Worm (Caenorhabditis elegans): Measurements from ENCODE around the gene bath-24.
"Not testable (repeated sequence)": the region's sequence is repeated elsewhere in the genome, so short reads cannot be mapped to it uniquely, and the experiment has no call there.

bath-24 gene

DNA sequence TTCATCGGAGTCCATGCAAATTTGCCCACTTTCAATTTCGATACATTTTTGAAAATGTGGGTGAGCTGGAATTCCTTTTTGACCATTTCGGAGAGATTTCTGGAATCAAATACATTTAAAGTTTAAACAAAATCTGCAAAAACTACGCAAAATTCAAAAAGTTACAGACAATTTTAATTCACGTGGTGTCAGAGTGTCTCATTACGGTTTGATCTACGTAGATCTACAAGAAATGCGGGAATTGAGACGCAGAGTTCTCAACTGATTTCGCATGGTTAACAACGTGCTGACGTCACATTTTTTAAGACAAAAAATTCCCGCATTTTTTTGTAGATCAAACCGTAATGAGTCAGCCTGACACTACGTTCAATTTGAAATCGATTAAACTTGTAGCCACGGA lies 18.9 kb downstream of the bath-24 start, which contains the start of gene bath-21:
bath-21 (minus strand) TSS at position 101 of the 400 bp plus-strand sequence.
- TF ChIP-seq drap-1 (GFP tag; optimal IDR thresholded peaks at IDR 0.05) (no peak), nhr-2 (tag; optimal IDR thresholded peaks at IDR 0.05) (no peak), lin-32 (GFP tag; optimal IDR thresholded peaks at IDR 0.05) (no peak), sem-2 (GFP tag; optimal IDR thresholded peaks at IDR 0.05) (no peak), tbx-8 (GFP tag; optimal IDR thresholded peaks at IDR 0.05) (no peak)

DNA sequence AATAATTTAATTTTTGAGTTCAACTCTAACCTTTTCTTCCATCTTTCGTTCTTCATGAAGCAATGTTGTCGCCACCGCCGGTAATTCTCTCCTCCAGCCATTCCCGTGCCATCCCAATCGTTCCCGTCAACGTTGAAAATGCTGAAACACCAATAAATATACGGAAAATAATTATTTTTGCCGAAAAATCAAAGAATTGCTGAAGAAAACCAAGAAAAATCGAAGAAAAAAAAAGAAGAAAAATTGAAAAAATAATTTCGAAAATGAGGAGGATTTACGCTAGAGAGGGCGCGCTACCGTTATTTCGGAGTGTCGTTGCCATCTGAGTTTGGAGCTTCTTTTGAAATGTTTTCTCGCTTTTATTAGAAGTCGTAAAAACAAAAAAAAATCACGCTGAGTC lies 21.9 kb downstream of the bath-24 start, which contains the start of gene cya-2:
cya-2 (minus strand) TSS at position 101 of the 400 bp plus-strand sequence.
- TF ChIP-seq M03D4.4 (tag; optimal IDR thresholded peaks at IDR 0.05); elt-1 (tag; optimal IDR thresholded peaks at IDR 0.05; ENCODE audit: borderline replicate concordance, insufficient read depth); mep-1 (tag; optimal IDR thresholded peaks at IDR 0.05): not testable (repeated sequence)

DNA sequence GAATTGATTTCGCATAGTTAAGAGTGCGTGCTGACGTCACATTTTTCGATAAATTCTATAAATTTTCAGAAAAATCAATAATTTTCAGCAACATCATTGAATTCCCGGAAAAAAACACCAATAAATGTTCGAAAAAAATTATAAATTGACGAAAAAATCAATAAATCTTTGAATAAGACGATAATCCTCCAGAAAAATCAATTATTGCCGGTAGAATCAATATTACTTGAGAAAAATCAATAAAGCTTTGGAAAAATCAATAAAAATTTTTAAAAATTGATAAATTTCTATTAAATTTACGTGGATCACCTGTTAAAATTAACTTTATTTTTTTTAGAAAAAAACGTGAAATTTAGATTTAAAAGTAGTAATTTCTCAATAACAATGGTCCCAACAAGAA lies 31.5 kb downstream of the bath-24 start:
- TF ChIP-seq elt-1 (tag; optimal IDR thresholded peaks at IDR 0.05; ENCODE audit: borderline replicate concordance, insufficient read depth) (no peak), lin-32 (GFP tag; optimal IDR thresholded peaks at IDR 0.05) (no peak), nhr-28 (tag; optimal IDR thresholded peaks at IDR 0.05) (no peak)

DNA sequence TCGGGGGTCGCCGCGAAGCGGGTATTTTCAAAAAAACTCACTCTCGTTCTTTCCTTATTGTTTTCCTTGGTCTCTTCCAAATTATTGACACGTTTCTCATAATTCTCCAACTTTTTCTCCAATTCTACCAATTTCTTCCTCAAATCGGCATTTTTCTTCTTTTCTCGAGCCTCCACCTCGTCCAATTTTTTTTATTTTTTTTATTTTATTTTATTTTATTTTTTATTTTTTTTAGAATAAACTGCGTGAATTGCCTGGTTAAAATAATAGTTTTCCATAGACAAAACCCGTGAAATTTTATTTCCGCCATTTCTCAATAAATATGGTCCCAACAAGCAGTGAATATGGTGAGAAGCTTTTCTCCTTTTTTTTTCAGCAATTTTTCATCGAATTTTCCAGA lies 32.7 kb downstream of the bath-24 start, which contains the start of gene F59H6.15:
F59H6.15 (plus strand) TSS at position 301 of the 400 bp plus-strand sequence.
- TF ChIP-seq nhr-28 (tag; optimal IDR thresholded peaks at IDR 0.05) (no peak), nhr-237 (tag; optimal IDR thresholded peaks at IDR 0.05) (no peak), lsy-2 (tag; optimal IDR thresholded peaks at IDR 0.05) (no peak), ces-1 (GFP tag; optimal IDR thresholded peaks at IDR 0.05) (no peak), nhr-2 (tag; optimal IDR thresholded peaks at IDR 0.05) (no peak), ceh-43 (GFP tag; optimal IDR thresholded peaks at IDR 0.05) (no peak), bed-3 (GFP tag; optimal IDR thresholded peaks at IDR 0.05) (no peak)

DNA sequence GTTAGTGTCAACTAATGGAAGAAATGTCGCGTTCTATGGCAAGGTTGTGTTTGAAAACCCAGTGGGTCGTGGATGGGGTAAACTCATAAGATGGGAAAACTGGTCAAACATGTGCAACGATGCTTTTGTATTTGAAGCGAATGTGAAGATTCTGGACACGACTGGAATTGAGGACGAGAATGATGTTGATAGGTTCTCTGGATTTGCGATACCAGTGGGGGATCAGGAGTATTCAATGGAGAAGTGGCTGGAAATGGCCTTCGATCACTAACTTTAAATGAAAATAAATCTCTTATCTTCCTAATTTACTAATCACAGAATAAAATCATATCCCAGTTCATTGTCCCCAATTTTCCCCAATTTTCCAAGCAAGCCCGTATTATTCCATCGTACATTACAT lies 34.2 kb downstream of the bath-24 start:
- TF ChIP-seq nhr-2 (tag; optimal IDR thresholded peaks at IDR 0.05), result no peak
- no peak for TF ChIP-seq drap-1 (GFP tag; optimal IDR thresholded peaks at IDR 0.05)
- no peak for TF ChIP-seq zip-8 (tag; optimal IDR thresholded peaks at IDR 0.05)
- no peak for TF ChIP-seq flh-1 (GFP tag; optimal IDR thresholded peaks at IDR 0.05)
- TF ChIP-seq bed-3 (GFP tag; optimal IDR thresholded peaks at IDR 0.05), result no peak
- TF ChIP-seq unc-120 (tag; optimal IDR thresholded peaks at IDR 0.05; ENCODE audit: poor library complexity, severe bottlenecking), result no peak
- TF ChIP-seq nhr-28 (tag; optimal IDR thresholded peaks at IDR 0.05), result no peak
- TF ChIP-seq blmp-1 (tag; optimal IDR thresholded peaks at IDR 0.05), result no peak
- TF ChIP-seq ceh-39 (tag; optimal IDR thresholded peaks at IDR 0.05), result no peak
- TF ChIP-seq nhr-12 (tag; optimal IDR thresholded peaks at IDR 0.05), result no peak
- TF ChIP-seq sptf-1 (tag; optimal IDR thresholded peaks at IDR 0.05), result no peak
- TF ChIP-seq unc-39 (tag; optimal IDR thresholded peaks at IDR 0.05), result no peak
- no peak for TF ChIP-seq sem-2 (GFP tag; optimal IDR thresholded peaks at IDR 0.05)

DNA sequence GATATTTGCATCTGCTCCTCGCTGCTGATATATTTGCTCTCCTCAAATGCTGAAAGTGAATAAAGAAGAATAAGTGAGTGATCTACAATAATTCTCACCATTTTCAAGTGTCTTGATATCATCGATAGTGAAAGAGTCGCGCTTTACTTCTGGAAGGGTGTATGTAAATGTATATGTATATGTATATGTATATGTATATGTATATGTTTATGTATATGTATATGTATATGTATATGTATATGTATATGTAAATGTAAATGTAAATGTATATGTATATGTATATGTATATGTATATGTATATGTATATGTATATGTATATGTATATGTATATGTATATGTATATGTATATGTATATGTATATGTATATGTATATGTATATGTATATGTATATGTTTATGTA lies 44.7 kb downstream of the bath-24 start, which contains the start of gene ceh-84:
ceh-84 (minus strand) TSS at position 101 of the 400 bp plus-strand sequence.
- not testable (repeated sequence) for TF ChIP-seq lin-13 (tag; optimal IDR thresholded peaks at IDR 0.05); mab-5 (tag; optimal IDR thresholded peaks at IDR 0.05); unc-62 (GFP tag; optimal IDR thresholded peaks at IDR 0.05)

DNA sequence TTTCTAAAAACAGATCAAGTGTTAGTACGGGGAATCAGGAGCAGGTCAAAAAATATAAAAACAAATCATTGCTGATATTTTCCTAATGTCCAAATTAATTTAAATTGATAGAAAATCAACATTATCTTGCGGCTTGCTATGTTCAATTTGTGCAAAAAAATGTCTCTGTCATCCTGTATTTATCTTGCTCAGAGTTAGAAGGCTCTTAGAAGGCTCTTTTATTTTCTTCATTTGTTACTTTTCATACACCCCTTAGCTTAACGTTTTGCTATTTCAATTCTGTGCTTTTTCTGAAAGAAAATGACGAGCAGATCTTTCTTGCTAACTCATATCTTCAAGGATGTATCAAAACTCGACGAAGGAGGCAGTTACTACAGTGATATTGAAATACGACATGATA lies 46.8 kb downstream of the bath-24 start, which contains the start of gene math-19:
math-19 (plus strand) TSS at position 301 of the 400 bp plus-strand sequence.
- TF ChIP-seq lsy-2 (tag; optimal IDR thresholded peaks at IDR 0.05); bed-3 (GFP tag; optimal IDR thresholded peaks at IDR 0.05); pha-4 (tag; optimal IDR thresholded peaks at IDR 0.05): not testable (repeated sequence)

DNA sequence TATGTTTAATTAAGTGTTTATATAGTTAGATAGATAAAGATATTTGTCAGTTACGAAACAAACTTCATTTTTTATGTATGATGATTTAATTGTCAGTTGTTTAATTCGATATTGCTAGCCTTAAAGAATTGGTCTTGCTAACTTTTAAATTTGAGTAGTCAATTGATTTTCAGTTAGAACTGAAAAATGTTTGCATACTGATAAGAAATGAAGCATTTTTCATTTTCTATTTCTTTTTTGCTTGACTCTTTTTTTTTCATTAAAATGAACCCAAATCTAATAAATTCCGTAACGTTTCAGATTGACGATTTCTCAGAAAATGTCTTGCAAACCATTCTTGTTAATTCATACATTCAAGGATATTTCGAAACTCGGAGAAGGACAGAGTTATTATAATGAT lies 49.2 kb downstream of the bath-24 start, which contains the start of gene math-20:
math-20 (plus strand) TSS at position 301 of the 400 bp plus-strand sequence.
- TF ChIP-seq bed-3 (GFP tag; optimal IDR thresholded peaks at IDR 0.05) (no peak), ham-2 (GFP tag; optimal IDR thresholded peaks at IDR 0.05) (no peak), zip-8 (tag; optimal IDR thresholded peaks at IDR 0.05) (no peak), ceh-83 (GFP tag; optimal IDR thresholded peaks at IDR 0.05) (no peak), ztf-11 (tag; optimal IDR thresholded peaks at IDR 0.05) (no peak), unc-62 (GFP tag; optimal IDR thresholded peaks at IDR 0.05) (no peak), blmp-1 (tag; optimal IDR thresholded peaks at IDR 0.05) (no peak), snpc-4 (tag; optimal IDR thresholded peaks at IDR 0.05) (no peak), cnd-1 (tag; optimal IDR thresholded peaks at IDR 0.05) (no peak), drap-1 (GFP tag; optimal IDR thresholded peaks at IDR 0.05) (no peak), sem-2 (GFP tag; optimal IDR thresholded peaks at IDR 0.05) (no peak), mab-5 (tag; optimal IDR thresholded peaks at IDR 0.05) (no peak), lsy-2 (tag; optimal IDR thresholded peaks at IDR 0.05) (no peak), hlh-1 (tag; optimal IDR thresholded peaks at IDR 0.05) (no peak), sptf-1 (tag; optimal IDR thresholded peaks at IDR 0.05) (no peak), pha-4 (tag; optimal IDR thresholded peaks at IDR 0.05) (no peak), flh-1 (GFP tag; optimal IDR thresholded peaks at IDR 0.05) (no peak), elt-3 (tag; optimal IDR thresholded peaks at IDR 0.05) (no peak), lin-32 (GFP tag; optimal IDR thresholded peaks at IDR 0.05) (no peak)
